Fruit fly (Drosophila melanogaster) whole organism, pupa: ENCODE data around the gene Rcc1.

Source experiments
- CG10348 ChIP-seq: fragments of 200-800 bp; sonication (Bioruptor generic); IDR thresholded peaks from 2 replicates; pipeline ENCODE4 v1.3.6; 2022; ENCODE audit warnings: missing biosample characterization, missing genetic modification characterization
- CG12605 ChIP-seq: fragments of 200-800 bp; sonication (Bioruptor generic); IDR thresholded peaks from 2 replicates; pipeline ENCODE4 v1.3.6; 2022; ENCODE audit warnings: missing biosample characterization, missing genetic modification characterization
- CG13204 ChIP-seq: fragments of 200-800 bp; sonication (Bioruptor generic); optimal IDR thresholded peaks from 2 replicates; lab custom pipeline; 2018; ENCODE audit warnings: missing biosample characterization, mild to moderate bottlenecking, missing genetic modification characterization, moderate library complexity
- CG14655 ChIP-seq: fragments of 200-800 bp; sonication (Bioruptor generic); optimal IDR thresholded peaks from 3 replicates; lab custom pipeline; 2017; ENCODE audit warnings: mild to moderate bottlenecking, missing biosample characterization, missing genetic modification reagents, missing genetic modification characterization
- CG15710 ChIP-seq: fragments of 200-800 bp; sonication (Bioruptor generic); optimal IDR thresholded peaks from 2 replicates; lab custom pipeline; 2018; ENCODE audit warnings: missing biosample characterization, mild to moderate bottlenecking, missing genetic modification characterization, moderate library complexity
- CG17806 ChIP-seq: fragments of 200-800 bp; sonication (Bioruptor generic); optimal IDR thresholded peaks from 2 replicates; lab custom pipeline; 2018; ENCODE audit warnings: missing biosample characterization, mild to moderate bottlenecking, missing genetic modification characterization, moderate library complexity
- CG32121 ChIP-seq: fragments of 200-800 bp; sonication (Bioruptor generic); IDR thresholded peaks from 2 replicates; pipeline ENCODE4 v1.3.6; 2022; ENCODE audit warnings: missing biosample characterization, missing genetic modification characterization
- CG34367 ChIP-seq: fragments of 200-800 bp; sonication (Bioruptor generic); optimal IDR thresholded peaks from 2 replicates; lab custom pipeline; 2018; ENCODE audit warnings: missing biosample characterization, mild to moderate bottlenecking, missing genetic modification characterization
- CG4496 ChIP-seq: fragments of 200-800 bp; sonication (Bioruptor generic); IDR thresholded peaks from 3 replicates; pipeline ENCODE4 v1.3.6; 2022; ENCODE audit warnings: missing biosample characterization, missing genetic modification characterization
- CG8159 ChIP-seq: fragments of 200-800 bp; sonication (Bioruptor generic); optimal IDR thresholded peaks from 3 replicates; lab custom pipeline; 2018; ENCODE audit warnings: missing biosample characterization, mild to moderate bottlenecking, missing genetic modification characterization, moderate library complexity
- CG8301 ChIP-seq: fragments of 200-800 bp; sonication (Bioruptor generic); optimal IDR thresholded peaks from 2 replicates; lab custom pipeline; 2018; ENCODE audit warnings: missing biosample characterization, mild to moderate bottlenecking, missing genetic modification characterization
- CG9948 ChIP-seq: fragments of 200-800 bp; sonication (Bioruptor generic); optimal IDR thresholded peaks from 2 replicates; lab custom pipeline; 2018; ENCODE audit warnings: missing biosample characterization, mild to moderate bottlenecking, missing genetic modification characterization, moderate library complexity
- D1 ChIP-seq: fragments of 200-800 bp; sonication (Bioruptor generic); optimal IDR thresholded peaks from 2 replicates; lab custom pipeline; 2018; ENCODE audit warnings: missing biosample characterization, mild to moderate bottlenecking, missing genetic modification characterization, moderate library complexity
- EcR ChIP-seq: fragments of 200-800 bp; sonication (Bioruptor generic); optimal IDR thresholded peaks from 3 replicates; lab custom pipeline; 2019; ENCODE audit warnings: missing biosample characterization, missing genetic modification characterization, mild to moderate bottlenecking, moderate library complexity, missing genetic modification reagents
- Ets98B ChIP-seq: fragments of 200-800 bp; sonication (Bioruptor generic); IDR thresholded peaks from 2 replicates; pipeline ENCODE4 v1.3.6; 2022; ENCODE audit warnings: missing biosample characterization, missing genetic modification characterization
- Pif1A ChIP-seq: fragments of 200-800 bp; sonication (Bioruptor generic); optimal IDR thresholded peaks from 3 replicates; lab custom pipeline; 2016; ENCODE audit warnings: missing biosample characterization, missing genetic modification characterization
- Pif1B ChIP-seq: fragments of 200-800 bp; sonication (Bioruptor generic); optimal IDR thresholded peaks from 3 replicates; lab custom pipeline; 2016; ENCODE audit warnings: missing biosample characterization, missing genetic modification characterization
- Snoo ChIP-seq: fragments of 200-800 bp; sonication (Bioruptor generic); optimal IDR thresholded peaks from 3 replicates; lab custom pipeline; 2017; ENCODE audit warnings: missing biosample characterization, mild to moderate bottlenecking, missing genetic modification characterization, inconsistent platforms
- fd96Ca ChIP-seq: fragments of 200-800 bp; sonication (Bioruptor generic); IDR thresholded peaks from 3 replicates; pipeline ENCODE4 v1.3.6; 2022; ENCODE audit warnings: missing biosample characterization, missing genetic modification characterization
- gl ChIP-seq: fragments of 200-800 bp; sonication (Bioruptor generic); optimal IDR thresholded peaks from 2 replicates; lab custom pipeline; 2018; ENCODE audit warnings: missing biosample characterization, mild to moderate bottlenecking, missing genetic modification characterization
- rn ChIP-seq: fragments of 200-800 bp; sonication (Bioruptor generic); IDR thresholded peaks from 2 replicates; pipeline ENCODE4 v1.3.6; 2022; ENCODE audit warnings: missing biosample characterization, missing genetic modification characterization

Rcc1 gene

dm6 chr3L:5899305-5899704, 33.3 kb downstream of the Rcc1 start, which contains the start of gene CG32409:
Gene CG32409 (plus strand): TSS chr3L:5899528.
- TF ChIP-seq CG4496 (GFP tag; lab: Robert Waterston, UW) (no peak), Pif1A (GFP tag; lab: Kevin White, UChicago) (no peak), CG34367 (no peak), CG14655 (GFP tag; lab: Kevin White, UChicago) (no peak), D1 (tag; lab: Kevin White, UChicago) (no peak), CG13204 (GFP tag; lab: Kevin White, UChicago) (no peak), CG9948 (tag; lab: Kevin White, UChicago) (no peak), Snoo (no peak), gl (tag; lab: Kevin White, UChicago) (no peak), Ets98B (GFP tag; lab: Robert Waterston, UW) (no peak), CG8301 (tag; lab: Kevin White, UChicago) (no peak)
- TF ChIP-seq, all 21 proteins: peak for 0

- TF ChIP-seq fd96Ca (no peak), Ets98B (GFP tag; lab: Robert Waterston, UW) (no peak), CG34367 (no peak), CG8159 (tag; lab: Kevin White, UChicago) (no peak), CG10348 (no peak), CG9948 (tag; lab: Kevin White, UChicago) (no peak), Snoo (no peak), CG15710 (tag; lab: Kevin White, UChicago) (no peak)
These were observed 35.3 kb downstream of the Rcc1 start, which contains the start of the genes PolE2 and CG5592 for dm6 chr3L:5897228-5897688. Gene PolE2 (minus strand): TSS chr3L:5897435. Gene CG5592 (plus strand): TSS chr3L:5897638.

- no peak for TF ChIP-seq CG14655 (GFP tag; lab: Kevin White, UChicago)
- no peak for TF ChIP-seq CG9948 (tag; lab: Kevin White, UChicago)
- no peak for TF ChIP-seq fd96Ca
- TF ChIP-seq Pif1B (GFP tag; lab: Kevin White, UChicago) = no peak
- no peak for TF ChIP-seq CG8301 (tag; lab: Kevin White, UChicago)
- no peak for TF ChIP-seq CG34367
- no peak for TF ChIP-seq CG8159 (tag; lab: Kevin White, UChicago)
- no peak for TF ChIP-seq rn (GFP tag; lab: Robert Waterston, UW)
- no peak for TF ChIP-seq Ets98B (GFP tag; lab: Robert Waterston, UW)
- no peak for TF ChIP-seq Snoo
- no peak for TF ChIP-seq CG4496 (GFP tag; lab: Robert Waterston, UW)
- TF ChIP-seq CG13204 (GFP tag; lab: Kevin White, UChicago) = no peak
- no peak for TF ChIP-seq CG17806 (tag; lab: Kevin White, UChicago)
- no peak for TF ChIP-seq CG10348
- no peak for TF ChIP-seq CG15710 (tag; lab: Kevin White, UChicago)
- no peak for TF ChIP-seq D1 (tag; lab: Kevin White, UChicago)
- TF ChIP-seq Pif1A (GFP tag; lab: Kevin White, UChicago) = no peak
- TF ChIP-seq EcR (GFP tag; lab: Kevin White, UChicago) = no peak
These were observed 39.5 kb downstream of the Rcc1 start for dm6 chr3L:5893063-5893462.

DNA sequence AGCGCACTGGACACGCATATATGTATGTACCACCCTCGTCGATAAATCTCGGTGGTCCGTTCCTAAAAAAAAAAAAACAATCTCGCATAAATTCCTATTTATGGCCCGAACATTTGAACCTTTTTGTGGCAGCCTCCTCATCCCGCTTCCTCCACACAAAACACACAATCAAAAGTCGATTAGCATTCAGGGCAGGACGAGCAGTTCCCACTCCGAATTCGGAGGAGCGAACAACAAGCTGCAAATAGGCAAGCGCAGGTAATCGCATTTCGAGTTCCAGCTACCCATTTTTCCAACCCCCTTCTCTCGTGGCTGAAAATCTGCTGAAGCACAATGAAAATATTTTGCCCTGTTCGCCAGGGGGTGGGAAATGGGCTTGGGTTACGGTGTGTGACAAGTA, 40.8 kb downstream of the Rcc1 start:
- TF ChIP-seq Snoo = no peak
- TF ChIP-seq D1 (tag; lab: Kevin White, UChicago) = no peak
- TF ChIP-seq CG12605 = no peak
- no peak for TF ChIP-seq CG8301 (tag; lab: Kevin White, UChicago)
- no peak for TF ChIP-seq CG15710 (tag; lab: Kevin White, UChicago)
- TF ChIP-seq rn (GFP tag; lab: Robert Waterston, UW) = no peak
- no peak for TF ChIP-seq CG8159 (tag; lab: Kevin White, UChicago)
- TF ChIP-seq Pif1B (GFP tag; lab: Kevin White, UChicago) = no peak
- TF ChIP-seq CG13204 (GFP tag; lab: Kevin White, UChicago) = no peak
- no peak for TF ChIP-seq CG4496 (GFP tag; lab: Robert Waterston, UW)
- TF ChIP-seq CG10348 = no peak
- TF ChIP-seq fd96Ca = no peak
- no peak for TF ChIP-seq CG9948 (tag; lab: Kevin White, UChicago)
- TF ChIP-seq gl (tag; lab: Kevin White, UChicago) = no peak
- no peak for TF ChIP-seq EcR (GFP tag; lab: Kevin White, UChicago)
- TF ChIP-seq CG32121 (GFP tag; lab: Robert Waterston, UW) = no peak
- TF ChIP-seq Pif1A (GFP tag; lab: Kevin White, UChicago) = no peak

DNA sequence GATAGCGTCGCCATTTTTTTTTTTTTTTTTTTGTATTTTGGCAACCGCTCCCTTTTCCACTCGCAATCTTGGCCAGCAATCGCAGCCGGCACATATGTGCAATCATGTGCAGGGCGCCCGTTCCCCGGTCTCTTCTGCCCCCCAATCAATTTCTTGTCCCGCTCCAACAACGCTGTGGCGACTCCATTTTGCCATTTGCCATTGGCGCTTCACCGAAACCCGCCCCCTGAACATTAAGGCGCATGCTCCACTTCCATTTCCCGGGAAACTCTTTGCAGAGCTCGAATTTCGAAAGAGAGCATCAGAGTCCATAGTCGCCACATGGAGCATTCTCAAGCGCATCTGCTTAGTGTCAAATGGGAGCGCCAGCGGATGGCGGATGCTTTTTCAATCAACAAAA, 41.5 kb downstream of the Rcc1 start:
- TF ChIP-seq Pif1B (GFP tag; lab: Kevin White, UChicago) = no peak

DNA sequence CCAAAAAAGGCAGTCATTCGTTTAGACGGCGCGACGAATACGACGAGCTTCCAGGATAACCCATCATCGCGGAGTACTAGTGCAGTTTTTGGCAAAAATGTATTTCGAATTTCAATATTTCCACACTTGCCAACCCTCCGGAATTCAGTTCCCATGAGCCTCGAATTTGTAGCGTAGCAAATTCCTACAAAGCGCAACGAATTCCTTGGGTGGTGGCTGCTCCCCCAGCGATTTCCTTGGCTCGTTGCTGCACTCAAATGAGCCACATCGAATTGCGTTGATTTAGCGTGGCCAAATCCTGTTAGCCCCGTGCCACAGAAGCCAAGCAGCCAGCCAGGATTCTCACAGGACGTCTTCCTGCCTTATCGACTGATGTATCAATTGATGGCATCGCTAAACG, 47.8 kb downstream of the Rcc1 start:
- TF ChIP-seq CG17806 (tag; lab: Kevin White, UChicago) = no peak
- TF ChIP-seq EcR (GFP tag; lab: Kevin White, UChicago) = no peak
- no peak for TF ChIP-seq Snoo
- no peak for TF ChIP-seq D1 (tag; lab: Kevin White, UChicago)
- TF ChIP-seq CG8159 (tag; lab: Kevin White, UChicago) = no peak

dm6 chr3L:5882209-5882403, 50.5 kb downstream of the Rcc1 start, which contains the start of gene CG13287:
Gene CG13287 (plus strand): TSS chr3L:5882304.
- TF ChIP-seq Pif1B (GFP tag; lab: Kevin White, UChicago) (no peak), Snoo (no peak), CG9948 (tag; lab: Kevin White, UChicago) (no peak), CG15710 (tag; lab: Kevin White, UChicago) (no peak), CG14655 (GFP tag; lab: Kevin White, UChicago) (no peak), CG10348 (no peak), Ets98B (GFP tag; lab: Robert Waterston, UW) (no peak), fd96Ca (no peak), CG34367 (no peak), Pif1A (GFP tag; lab: Kevin White, UChicago) (no peak), CG8159 (tag; lab: Kevin White, UChicago) (no peak), CG4496 (GFP tag; lab: Robert Waterston, UW) (no peak), gl (tag; lab: Kevin White, UChicago) (no peak), CG13204 (GFP tag; lab: Kevin White, UChicago) (no peak), rn (GFP tag; lab: Robert Waterston, UW) (no peak), CG12605 (no peak)
- TF ChIP-seq, all 21 proteins: peak for 0
